Worm (Caenorhabditis elegans): ENCODE data around the gene pho-12.

The pho-12 gene

DNA sequence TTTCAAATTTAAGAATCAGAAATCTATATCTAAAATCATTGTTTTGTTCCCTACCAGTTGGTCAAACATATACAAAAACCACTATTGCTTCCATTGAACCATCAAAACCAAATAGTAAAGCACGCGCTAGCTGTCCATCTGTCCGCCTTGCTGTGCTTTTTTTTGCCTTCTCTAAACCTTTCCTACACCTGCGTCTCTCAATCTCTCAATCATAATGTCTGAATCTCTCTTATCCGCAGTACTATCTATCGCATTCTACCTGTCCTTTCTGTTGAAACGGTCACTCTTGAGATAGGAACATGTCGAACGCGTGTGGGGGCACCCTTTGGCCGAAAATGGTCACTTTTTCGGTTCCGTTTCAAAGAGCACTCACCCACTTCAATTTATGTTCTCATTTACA is 13.3 kb downstream of the pho-12 start:
- TF ChIP-seq tbx-11 (GFP tag; IDR thresholded peaks at IDR 0.05) (no peak), ama-1 (optimal IDR thresholded peaks at IDR 0.05) (no peak), hnd-1 (tag; optimal IDR thresholded peaks at IDR 0.05) (no peak), ets-7 (tag; optimal IDR thresholded peaks at IDR 0.05) (no peak), tra-4 (tag; optimal IDR thresholded peaks at IDR 0.05) (no peak), F13C5.2 (tag; optimal IDR thresholded peaks at IDR 0.05) (no peak), hmbx-1 (tag; optimal IDR thresholded peaks at IDR 0.05) (no peak), hmg-4 (GFP tag; optimal IDR thresholded peaks at IDR 0.05) (no peak), aly-1 (tag; optimal IDR thresholded peaks at IDR 0.05) (no peak), sea-1 (GFP tag; conservative IDR thresholded peaks at IDR 0.05) (no peak), flt-1 (GFP tag; IDR thresholded peaks at IDR 0.05) (no peak), scrt-1 (GFP tag; IDR thresholded peaks at IDR 0.05) (no peak), ceh-36 (tag; optimal IDR thresholded peaks at IDR 0.05) (no peak), pes-1 (GFP tag; IDR thresholded peaks at IDR 0.05) (no peak), tbx-37 (GFP tag; conservative IDR thresholded peaks at IDR 0.05) (no peak), ceh-13 (GFP tag; optimal IDR thresholded peaks at IDR 0.05) (no peak), B0310.2 (tag; optimal IDR thresholded peaks at IDR 0.05) (no peak)

DNA sequence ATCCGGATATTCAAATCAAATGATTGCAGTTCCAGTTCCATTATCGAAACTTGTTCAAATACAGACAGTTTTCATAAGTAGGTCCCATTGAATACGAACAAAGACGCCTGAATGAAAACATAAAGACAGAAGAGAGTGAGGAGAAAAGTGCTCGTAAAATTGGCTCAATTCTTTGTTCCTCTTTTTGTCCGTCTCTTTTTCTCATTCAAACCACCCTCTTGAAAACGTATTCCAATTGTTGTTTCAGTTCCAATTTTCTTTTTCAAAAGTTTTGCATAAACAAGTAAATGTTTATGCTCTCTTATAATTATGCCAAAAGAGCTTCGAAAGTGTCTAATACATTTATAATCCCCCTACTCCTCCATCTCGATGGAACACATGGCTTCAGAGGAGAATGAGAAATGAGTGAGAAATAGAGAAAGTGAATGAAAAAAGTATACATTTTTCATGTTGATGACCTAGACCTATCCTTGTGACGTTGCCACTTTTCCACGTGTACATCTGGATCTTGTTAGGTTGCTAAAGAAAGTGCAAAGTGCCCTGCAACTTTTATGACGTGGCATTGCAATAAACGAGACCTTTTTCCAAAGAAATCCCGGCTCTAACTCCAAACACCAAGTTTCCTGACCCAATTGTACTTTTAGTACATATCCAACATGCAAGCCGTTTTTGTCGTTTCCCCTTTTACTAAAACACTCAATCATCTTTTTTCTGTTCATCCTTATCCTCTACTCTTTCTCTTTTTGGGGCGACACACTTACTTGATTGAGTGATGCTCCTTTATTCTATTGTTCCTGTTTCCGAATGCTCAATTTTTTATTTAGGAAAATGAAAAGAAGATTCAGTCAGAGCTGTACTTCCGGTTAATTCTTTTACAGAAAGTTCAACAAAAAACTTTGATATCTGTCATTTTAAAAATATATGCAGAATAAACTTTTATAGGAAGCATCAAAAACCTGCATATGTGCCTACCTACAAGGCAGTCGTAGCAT is 14.1 kb downstream of the pho-12 start:
- TF ChIP-seq tbx-37 (GFP tag; conservative IDR thresholded peaks at IDR 0.05) (no peak), sea-1 (GFP tag; conservative IDR thresholded peaks at IDR 0.05) (no peak), ets-7 (tag; optimal IDR thresholded peaks at IDR 0.05) (no peak), flt-1 (GFP tag; IDR thresholded peaks at IDR 0.05) (no peak), hmg-4 (GFP tag; optimal IDR thresholded peaks at IDR 0.05) (no peak), B0310.2 (tag; optimal IDR thresholded peaks at IDR 0.05) (no peak), tra-4 (tag; optimal IDR thresholded peaks at IDR 0.05) (no peak)

DNA sequence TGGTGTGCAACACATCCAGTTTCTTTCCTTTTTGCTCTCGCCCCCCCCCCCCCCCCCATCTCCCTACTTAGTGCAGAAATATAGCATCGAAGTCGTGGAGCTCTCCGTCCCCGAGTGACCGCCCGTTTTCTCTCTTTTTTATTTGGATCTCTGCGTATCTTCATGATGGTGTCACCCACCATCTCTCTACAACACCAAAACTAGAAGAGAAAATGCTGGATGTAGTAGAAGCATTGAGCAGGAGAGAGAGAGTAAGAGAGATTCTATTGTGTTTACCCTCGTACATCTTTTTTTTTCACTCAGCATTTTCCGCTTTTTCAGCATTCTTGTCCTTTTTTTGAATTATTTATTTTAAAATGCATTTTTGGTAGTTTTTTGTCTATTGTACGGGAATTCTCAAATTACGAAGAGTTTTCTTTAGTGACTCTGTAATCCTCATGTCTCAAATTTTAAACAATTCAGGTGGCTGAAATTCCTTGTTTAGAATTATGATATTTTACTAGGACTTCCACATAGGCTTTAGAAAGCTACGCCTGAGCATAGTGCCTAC is 18.2 kb downstream of the pho-12 start:
- TF ChIP-seq sea-1 (GFP tag; conservative IDR thresholded peaks at IDR 0.05) (no peak), hmg-4 (GFP tag; optimal IDR thresholded peaks at IDR 0.05) (no peak), scrt-1 (GFP tag; IDR thresholded peaks at IDR 0.05) (no peak)

DNA sequence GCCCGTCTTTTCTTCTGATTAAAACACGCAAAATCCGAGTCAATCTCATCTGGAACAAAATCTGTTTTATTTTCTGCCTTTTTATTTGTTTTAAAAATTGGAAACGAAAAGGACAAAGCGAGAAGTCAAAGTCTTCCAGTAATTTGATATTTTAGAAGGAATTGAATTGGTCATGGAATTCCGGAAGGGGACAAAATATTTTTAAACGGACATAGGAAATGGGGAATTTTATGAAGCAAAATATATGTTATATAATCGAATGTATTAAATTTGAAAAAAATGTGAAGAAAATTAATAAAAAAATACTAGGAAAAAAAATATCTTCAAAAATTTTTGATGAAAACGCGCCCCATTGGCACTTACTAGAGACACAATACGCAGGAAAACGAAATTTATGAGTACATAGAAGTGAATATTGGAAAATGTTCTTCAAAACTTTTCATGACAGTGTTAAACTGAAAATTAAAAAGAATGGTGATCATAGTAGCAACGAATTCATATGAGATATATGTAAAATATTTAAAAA is 19.9 kb downstream of the pho-12 start, which contains the start of gene F33G12.7:
Gene F33G12.7, minus strand, starts transcription at position 51 of the 526 bp plus-strand sequence.
- TF ChIP-seq scrt-1 (GFP tag; IDR thresholded peaks at IDR 0.05) (no peak), F13C5.2 (tag; optimal IDR thresholded peaks at IDR 0.05) (no peak), hmbx-1 (tag; optimal IDR thresholded peaks at IDR 0.05) (no peak), ets-7 (tag; optimal IDR thresholded peaks at IDR 0.05) (no peak), flt-1 (GFP tag; IDR thresholded peaks at IDR 0.05) (no peak), tra-4 (tag; optimal IDR thresholded peaks at IDR 0.05) (no peak), B0310.2 (tag; optimal IDR thresholded peaks at IDR 0.05) (no peak), hmg-4 (GFP tag; optimal IDR thresholded peaks at IDR 0.05) (no peak), ama-1 (optimal IDR thresholded peaks at IDR 0.05) (no peak), tbx-37 (GFP tag; conservative IDR thresholded peaks at IDR 0.05) (no peak)

DNA sequence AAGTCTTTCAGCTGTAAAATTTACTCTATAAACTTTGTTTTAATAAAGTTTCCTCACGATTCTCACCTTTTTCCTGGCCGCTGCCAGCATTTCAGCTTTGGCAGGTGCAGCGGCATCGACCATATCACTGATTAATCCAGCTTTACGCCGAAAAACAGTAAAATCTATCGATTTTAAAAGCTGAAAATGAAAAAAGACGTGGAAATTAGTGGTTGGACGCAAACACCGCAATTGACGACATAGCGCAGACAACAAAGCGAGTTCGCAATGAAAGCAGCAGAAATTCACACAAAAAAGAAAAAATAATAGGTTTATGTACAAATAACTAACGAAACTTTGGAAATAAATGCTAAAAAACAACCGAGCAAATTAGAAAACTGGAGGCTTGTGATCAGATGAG is 20.7 kb downstream of the pho-12 start, which contains the start of gene golg-2:
Gene golg-2, minus strand, starts transcription at position 180 of the 400 bp plus-strand sequence.
- no peak for TF ChIP-seq flt-1 (GFP tag; IDR thresholded peaks at IDR 0.05)
- TF ChIP-seq hnd-1 (tag; optimal IDR thresholded peaks at IDR 0.05): no peak
- no peak for TF ChIP-seq tbx-37 (GFP tag; conservative IDR thresholded peaks at IDR 0.05)
- no peak for TF ChIP-seq ceh-36 (tag; optimal IDR thresholded peaks at IDR 0.05)
- TF ChIP-seq scrt-1 (GFP tag; IDR thresholded peaks at IDR 0.05): no peak
- no peak for TF ChIP-seq hmg-4 (GFP tag; optimal IDR thresholded peaks at IDR 0.05)
- TF ChIP-seq hmbx-1 (tag; optimal IDR thresholded peaks at IDR 0.05): no peak
- no peak for TF ChIP-seq ets-7 (tag; optimal IDR thresholded peaks at IDR 0.05)
- no peak for TF ChIP-seq pes-1 (GFP tag; IDR thresholded peaks at IDR 0.05)
- no peak for TF ChIP-seq tra-4 (tag; optimal IDR thresholded peaks at IDR 0.05)

DNA sequence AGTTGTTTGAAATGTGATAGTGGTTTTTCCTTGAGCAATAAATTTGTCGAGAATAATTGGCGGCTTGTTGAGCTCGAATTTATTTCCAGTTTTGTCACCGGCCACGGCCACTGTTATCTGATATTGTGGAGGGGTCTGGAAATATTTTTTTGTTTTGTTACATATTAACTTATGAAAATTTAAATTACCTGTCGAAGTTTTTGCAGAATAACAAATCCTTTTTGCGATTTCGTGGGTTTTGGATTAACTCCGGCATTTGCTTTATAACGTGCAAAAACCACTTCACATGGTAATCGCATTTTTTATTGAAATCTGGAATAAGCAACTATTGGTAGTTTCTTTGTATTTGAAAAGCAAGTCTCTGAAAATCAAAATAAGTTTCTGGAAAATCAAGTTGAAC is 24.5 kb downstream of the pho-12 start, which contains the start of gene lrr-1:
Gene lrr-1, minus strand, starts transcription at position 312 of the 400 bp plus-strand sequence.
- TF ChIP-seq aly-1 (tag; optimal IDR thresholded peaks at IDR 0.05) (no peak), tbx-11 (GFP tag; IDR thresholded peaks at IDR 0.05) (no peak), hmg-4 (GFP tag; optimal IDR thresholded peaks at IDR 0.05) (no peak), hnd-1 (tag; optimal IDR thresholded peaks at IDR 0.05) (no peak), ceh-13 (GFP tag; optimal IDR thresholded peaks at IDR 0.05) (no peak), hmbx-1 (tag; optimal IDR thresholded peaks at IDR 0.05) (no peak), F13C5.2 (tag; optimal IDR thresholded peaks at IDR 0.05) (no peak), flt-1 (GFP tag; IDR thresholded peaks at IDR 0.05) (no peak), scrt-1 (GFP tag; IDR thresholded peaks at IDR 0.05) (no peak), pes-1 (GFP tag; IDR thresholded peaks at IDR 0.05) (no peak), ceh-36 (tag; optimal IDR thresholded peaks at IDR 0.05) (no peak), tra-4 (tag; optimal IDR thresholded peaks at IDR 0.05) (no peak), ama-1 (optimal IDR thresholded peaks at IDR 0.05) (no peak), sea-1 (GFP tag; conservative IDR thresholded peaks at IDR 0.05) (no peak), tbx-37 (GFP tag; conservative IDR thresholded peaks at IDR 0.05) (no peak)

DNA sequence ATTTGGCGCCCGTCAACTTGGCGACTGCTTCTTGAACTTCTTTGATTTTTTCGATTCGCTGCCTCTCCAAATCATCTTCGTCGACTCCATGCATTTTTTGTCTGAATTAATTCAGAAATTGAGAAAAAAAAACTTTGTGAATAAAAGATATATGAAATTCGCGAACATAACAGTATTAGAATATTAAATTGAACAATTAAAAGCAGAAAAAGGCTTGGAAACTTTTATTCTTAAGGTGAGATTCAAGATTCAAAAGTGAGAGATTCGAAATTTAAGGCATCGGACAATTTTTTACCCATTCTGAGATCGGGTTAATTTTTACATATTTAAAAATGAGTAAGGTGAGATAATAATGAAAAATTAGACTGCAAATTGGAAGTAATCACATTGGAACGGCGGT is 26.7 kb downstream of the pho-12 start, which contains the start of gene F33G12.3:
Gene F33G12.3, minus strand, starts transcription at position 101 of the 400 bp plus-strand sequence.
- TF ChIP-seq hmg-4 (GFP tag; optimal IDR thresholded peaks at IDR 0.05) (no peak), B0310.2 (tag; optimal IDR thresholded peaks at IDR 0.05) (no peak), tbx-37 (GFP tag; conservative IDR thresholded peaks at IDR 0.05) (no peak), scrt-1 (GFP tag; IDR thresholded peaks at IDR 0.05) (no peak), sea-1 (GFP tag; conservative IDR thresholded peaks at IDR 0.05) (no peak), pes-1 (GFP tag; IDR thresholded peaks at IDR 0.05) (no peak), ama-1 (optimal IDR thresholded peaks at IDR 0.05) (no peak), hmbx-1 (tag; optimal IDR thresholded peaks at IDR 0.05) (no peak), ceh-13 (GFP tag; optimal IDR thresholded peaks at IDR 0.05) (no peak), ets-7 (tag; optimal IDR thresholded peaks at IDR 0.05) (no peak), tbx-11 (GFP tag; IDR thresholded peaks at IDR 0.05) (no peak), aly-1 (tag; optimal IDR thresholded peaks at IDR 0.05) (no peak), F13C5.2 (tag; optimal IDR thresholded peaks at IDR 0.05) (no peak), tra-4 (tag; optimal IDR thresholded peaks at IDR 0.05) (no peak), flt-1 (GFP tag; IDR thresholded peaks at IDR 0.05) (no peak), ceh-36 (tag; optimal IDR thresholded peaks at IDR 0.05) (no peak), hnd-1 (tag; optimal IDR thresholded peaks at IDR 0.05) (no peak)

Data from whole organism, early embryonic.